Fruit fly (Drosophila melanogaster): Measurements from ENCODE around the gene CG44532.

Gene CG44532

dm6 chrX:9122492-9122891 is 39.4 kb upstream of the CG44532 start:
- TF ChIP-seq fd96Ca (GFP tag; IDR thresholded peaks at IDR 0.05) (0 out of 3 replicates have a peak, but pooled peaks have one; percentile 27), CG4496 (GFP tag; IDR thresholded peaks at IDR 0.05) (no peak)

dm6 chrX:9127264-9128011 is 34.5 kb upstream of the CG44532 start:
- TF ChIP-seq gl (tag; optimal IDR thresholded peaks at IDR 0.05) (no peak), CG10348 (GFP tag; IDR thresholded peaks at IDR 0.05) (no peak), CG4496 (GFP tag; IDR thresholded peaks at IDR 0.05) (no peak), rn (GFP tag; IDR thresholded peaks at IDR 0.05) (no peak), Pif1A (GFP tag; optimal IDR thresholded peaks at IDR 0.05) (no peak), Snoo (tag; optimal IDR thresholded peaks at IDR 0.05) (no peak), CG14655 (GFP tag; optimal IDR thresholded peaks at IDR 0.05) (peak; percentile 10)

dm6 chrX:9128012-9128280 is 33.9 kb upstream of the CG44532 start:
- TF ChIP-seq Snoo (tag; optimal IDR thresholded peaks at IDR 0.05) = no peak

- TF ChIP-seq CG32121 (GFP tag; IDR thresholded peaks at IDR 0.05) (no peak), EcR (GFP tag; optimal IDR thresholded peaks at IDR 0.05) (no peak), CG8159 (tag; optimal IDR thresholded peaks at IDR 0.05) (no peak), CG14655 (GFP tag; optimal IDR thresholded peaks at IDR 0.05) (no peak), Snoo (tag; optimal IDR thresholded peaks at IDR 0.05) (no peak), CG4496 (GFP tag; IDR thresholded peaks at IDR 0.05) (no peak), Pif1A (GFP tag; optimal IDR thresholded peaks at IDR 0.05) (no peak), gl (tag; optimal IDR thresholded peaks at IDR 0.05) (no peak), Ets98B (GFP tag; IDR thresholded peaks at IDR 0.05) (no peak), CG9948 (tag; optimal IDR thresholded peaks at IDR 0.05) (no peak), D1 (tag; optimal IDR thresholded peaks at IDR 0.05) (no peak), CG10348 (GFP tag; IDR thresholded peaks at IDR 0.05) (no peak), CG12605 (GFP tag; IDR thresholded peaks at IDR 0.05) (no peak), CG15710 (tag; optimal IDR thresholded peaks at IDR 0.05) (no peak), CG17806 (tag; optimal IDR thresholded peaks at IDR 0.05) (no peak), CG13204 (GFP tag; optimal IDR thresholded peaks at IDR 0.05) (no peak), CG8301 (tag; optimal IDR thresholded peaks at IDR 0.05) (no peak), fd96Ca (GFP tag; IDR thresholded peaks at IDR 0.05) (no peak), CG34367 (tag; optimal IDR thresholded peaks at IDR 0.05) (no peak), rn (GFP tag; IDR thresholded peaks at IDR 0.05) (no peak)
Observed at dm6 chrX:9129436-9129835, 32.5 kb upstream of the CG44532 start.

dm6 chrX:9130243-9130642 is 31.6 kb upstream of the CG44532 start:
- TF ChIP-seq CG10348 (GFP tag; IDR thresholded peaks at IDR 0.05) = no peak
- no peak for TF ChIP-seq Snoo (tag; optimal IDR thresholded peaks at IDR 0.05)
- TF ChIP-seq D1 (tag; optimal IDR thresholded peaks at IDR 0.05) = no peak
- TF ChIP-seq rn (GFP tag; IDR thresholded peaks at IDR 0.05) = no peak
- TF ChIP-seq CG9948 (tag; optimal IDR thresholded peaks at IDR 0.05) = no peak
- TF ChIP-seq Ets98B (GFP tag; IDR thresholded peaks at IDR 0.05) = no peak
- no peak for TF ChIP-seq CG14655 (GFP tag; optimal IDR thresholded peaks at IDR 0.05)

dm6 chrX:9131523-9131922 is 30.4 kb upstream of the CG44532 start:
- TF ChIP-seq CG17806 (tag; optimal IDR thresholded peaks at IDR 0.05) = no peak
- no peak for TF ChIP-seq CG12605 (GFP tag; IDR thresholded peaks at IDR 0.05)
- no peak for TF ChIP-seq Ets98B (GFP tag; IDR thresholded peaks at IDR 0.05)
- no peak for TF ChIP-seq EcR (GFP tag; optimal IDR thresholded peaks at IDR 0.05)
- no peak for TF ChIP-seq D1 (tag; optimal IDR thresholded peaks at IDR 0.05)
- no peak for TF ChIP-seq Pif1B (GFP tag; optimal IDR thresholded peaks at IDR 0.05)
- no peak for TF ChIP-seq gl (tag; optimal IDR thresholded peaks at IDR 0.05)

- TF ChIP-seq CG14655 (GFP tag; optimal IDR thresholded peaks at IDR 0.05) = no peak
- TF ChIP-seq CG17806 (tag; optimal IDR thresholded peaks at IDR 0.05) = no peak
- TF ChIP-seq CG8301 (tag; optimal IDR thresholded peaks at IDR 0.05) = no peak
- no peak for TF ChIP-seq CG12605 (GFP tag; IDR thresholded peaks at IDR 0.05)
- TF ChIP-seq Pif1B (GFP tag; optimal IDR thresholded peaks at IDR 0.05) = no peak
- TF ChIP-seq Ets98B (GFP tag; IDR thresholded peaks at IDR 0.05) = no peak
- TF ChIP-seq rn (GFP tag; IDR thresholded peaks at IDR 0.05) = no peak
- no peak for TF ChIP-seq CG15710 (tag; optimal IDR thresholded peaks at IDR 0.05)
- no peak for TF ChIP-seq CG9948 (tag; optimal IDR thresholded peaks at IDR 0.05)
- no peak for TF ChIP-seq gl (tag; optimal IDR thresholded peaks at IDR 0.05)
- TF ChIP-seq EcR (GFP tag; optimal IDR thresholded peaks at IDR 0.05) = no peak
- TF ChIP-seq D1 (tag; optimal IDR thresholded peaks at IDR 0.05) = no peak
- no peak for TF ChIP-seq Snoo (tag; optimal IDR thresholded peaks at IDR 0.05)
- no peak for TF ChIP-seq CG4496 (GFP tag; IDR thresholded peaks at IDR 0.05)
- no peak for TF ChIP-seq CG32121 (GFP tag; IDR thresholded peaks at IDR 0.05)
- TF ChIP-seq CG13204 (GFP tag; optimal IDR thresholded peaks at IDR 0.05) = no peak
- TF ChIP-seq CG8159 (tag; optimal IDR thresholded peaks at IDR 0.05) = no peak
- TF ChIP-seq CG10348 (GFP tag; IDR thresholded peaks at IDR 0.05) = no peak
Observed at dm6 chrX:9132589-9133237, 29.2 kb upstream of the CG44532 start.

Data from whole organism, pupa.